Worm (Caenorhabditis elegans) whole organism, dauer: ENCODE results near the gene clec-264.

ENCODE experiments used
- unc-62 ChIP-seq: sonication (generic microtip); optimal IDR thresholded peaks from 2 replicates; lab custom pipeline; 2017; ENCODE audit warnings: missing biosample characterization, missing genetic modification reagents, missing genetic modification characterization

Gene clec-264

DNA sequence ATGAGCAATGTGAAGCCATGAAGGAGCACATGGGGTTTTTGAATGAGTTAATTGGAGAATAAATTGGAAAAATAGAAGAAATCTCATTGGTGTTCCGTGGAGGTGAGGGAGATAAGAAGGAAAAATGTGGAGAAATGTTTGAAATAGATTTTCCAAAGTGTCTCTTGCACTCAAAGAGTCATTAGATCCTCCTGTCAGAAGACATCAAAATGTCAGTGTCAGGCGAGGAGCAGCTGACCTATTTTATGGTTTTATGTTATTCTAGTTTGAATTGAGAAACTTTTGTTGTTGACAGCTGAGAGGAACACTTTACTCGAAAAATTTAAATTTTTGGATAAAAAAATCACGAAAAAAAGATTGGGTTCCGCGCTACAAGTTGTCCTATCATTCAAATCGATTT is at the start of gene clec-264:
Gene clec-264, minus strand, starts transcription at position 122 of the 400 bp plus-strand sequence.
- no peak for TF ChIP-seq unc-62 (GFP tag; lab: Kevin White, UChicago)

DNA sequence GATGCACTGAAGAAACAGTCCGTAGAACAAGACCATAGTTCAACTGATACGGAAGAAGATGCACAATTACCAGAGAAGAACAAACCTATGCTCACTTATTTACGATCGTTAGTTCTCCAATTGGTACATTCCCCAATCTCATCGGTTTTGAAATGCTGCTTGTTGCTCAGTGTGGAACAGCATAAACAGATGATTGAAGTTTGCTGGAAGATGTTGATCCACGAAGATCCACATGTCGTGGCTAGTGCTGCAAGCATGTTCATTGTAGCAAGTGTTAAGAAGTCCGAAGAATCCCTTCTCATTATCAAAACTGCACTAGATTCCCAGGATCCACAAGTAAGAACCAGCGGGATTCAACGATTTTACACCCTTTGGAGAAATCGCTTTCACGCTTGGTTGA is 41.4 kb upstream of the clec-264 start:
- TF ChIP-seq unc-62 (GFP tag; lab: Kevin White, UChicago), result no peak

DNA sequence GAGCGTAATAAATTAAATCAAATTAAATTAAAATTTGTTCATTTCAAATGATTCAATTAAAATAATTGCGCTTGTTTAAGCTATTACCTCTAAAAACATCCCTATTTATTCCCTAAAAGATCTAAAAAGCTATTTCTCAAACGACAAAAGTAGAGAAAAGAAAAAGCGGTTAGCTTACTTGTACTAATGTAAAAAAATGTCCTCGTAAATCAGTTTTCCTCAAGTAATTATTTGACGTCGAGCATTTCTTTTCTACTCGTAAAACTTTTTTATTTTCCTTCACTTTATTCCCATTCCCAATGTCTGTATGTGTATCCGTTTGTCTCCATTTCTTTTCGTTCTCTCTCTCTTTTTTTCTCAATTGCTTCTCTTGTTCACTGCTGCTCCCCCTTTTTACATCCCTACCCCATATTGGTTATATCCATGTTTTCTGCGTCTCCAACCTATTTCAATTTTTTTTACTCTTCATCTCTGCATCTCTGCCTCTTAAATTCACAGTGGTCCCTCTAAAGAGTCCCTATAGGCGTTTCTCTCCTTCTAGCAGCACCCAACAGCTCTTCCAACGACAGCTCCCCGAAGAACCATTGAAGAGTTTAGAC is 28.7 kb upstream of the clec-264 start, which contains the start of gene unc-80:
Gene unc-80, plus strand, starts transcription at position 533 of the 599 bp plus-strand sequence.
- TF ChIP-seq unc-62 (GFP tag; lab: Kevin White, UChicago), result no peak

DNA sequence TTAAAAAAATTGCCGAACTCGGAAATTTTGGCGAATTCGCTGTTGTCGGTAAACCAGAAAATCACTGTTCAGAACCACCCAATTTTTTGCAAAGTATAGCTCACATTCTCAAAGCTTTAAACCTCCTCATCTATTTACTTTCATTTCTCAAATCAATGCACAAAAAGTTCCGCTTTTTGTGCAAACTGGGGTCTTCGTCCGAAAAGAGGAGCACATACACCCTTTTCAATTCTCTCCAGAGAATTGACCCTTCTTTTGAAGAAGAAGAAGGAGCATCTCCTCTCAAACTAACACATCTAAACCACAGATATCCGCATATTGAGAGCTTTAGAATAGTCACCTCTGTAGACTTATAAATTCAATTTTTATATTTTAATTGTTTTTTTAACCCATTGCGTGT is 24.8 kb upstream of the clec-264 start:
- no peak for TF ChIP-seq unc-62 (GFP tag; lab: Kevin White, UChicago)

DNA sequence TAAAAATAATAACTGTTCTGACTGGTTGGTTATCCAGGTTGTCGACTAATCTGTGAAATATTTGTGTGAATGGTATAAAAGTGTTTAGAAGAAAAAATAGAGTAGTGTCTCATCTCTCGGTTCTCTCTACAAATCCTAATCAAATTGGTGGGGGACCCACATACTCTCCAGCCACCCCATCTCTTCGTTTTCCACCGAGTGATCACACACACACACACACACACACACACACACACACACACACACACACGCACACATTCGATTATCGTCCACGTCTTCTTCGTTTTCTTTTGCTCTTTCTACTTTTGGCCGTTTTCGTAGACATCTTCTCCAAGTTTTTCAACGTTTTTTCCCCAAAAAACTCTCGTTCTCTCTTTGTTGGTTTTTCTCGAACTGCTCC is 22.6 kb upstream of the clec-264 start:
- no peak for TF ChIP-seq unc-62 (GFP tag; lab: Kevin White, UChicago)

DNA sequence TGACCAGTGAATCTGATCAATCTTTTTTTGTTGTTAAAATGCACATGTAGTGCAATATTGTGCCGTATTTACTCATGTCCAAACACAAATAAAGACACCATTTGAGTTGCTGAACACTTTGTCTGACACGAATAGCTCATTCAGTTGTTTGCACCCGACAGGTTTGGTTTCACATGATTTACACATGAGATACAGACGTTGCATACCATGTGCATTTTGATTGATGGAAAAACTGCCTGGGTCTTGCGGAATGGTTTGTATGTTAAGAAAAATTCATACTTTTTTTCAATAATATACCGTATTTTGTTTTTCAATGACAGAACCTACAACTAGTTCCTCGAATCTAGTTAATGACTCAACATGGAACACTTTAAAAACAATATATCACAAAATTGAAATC is 20.7 kb upstream of the clec-264 start:
- TF ChIP-seq unc-62 (GFP tag; lab: Kevin White, UChicago), result no peak

DNA sequence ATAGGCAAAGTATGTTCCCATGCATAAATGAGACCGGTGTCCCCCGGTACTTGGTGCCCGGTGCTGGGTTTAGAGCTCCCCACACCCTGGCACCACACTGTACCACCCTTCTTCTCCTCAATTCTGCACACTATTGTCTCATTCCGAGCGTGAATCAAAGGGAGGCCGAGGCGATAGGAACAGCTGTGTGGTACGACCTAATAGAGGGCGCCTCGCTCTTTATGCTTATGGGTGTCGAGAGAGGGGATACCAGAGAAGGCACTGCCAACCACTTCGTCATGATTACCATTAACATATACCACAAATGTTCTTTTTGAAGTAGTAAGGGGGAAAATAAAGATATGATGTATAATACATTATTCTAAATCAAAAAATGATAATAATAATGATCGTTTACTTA is 20.1 kb upstream of the clec-264 start:
- TF ChIP-seq unc-62 (GFP tag; lab: Kevin White, UChicago), result no peak

DNA sequence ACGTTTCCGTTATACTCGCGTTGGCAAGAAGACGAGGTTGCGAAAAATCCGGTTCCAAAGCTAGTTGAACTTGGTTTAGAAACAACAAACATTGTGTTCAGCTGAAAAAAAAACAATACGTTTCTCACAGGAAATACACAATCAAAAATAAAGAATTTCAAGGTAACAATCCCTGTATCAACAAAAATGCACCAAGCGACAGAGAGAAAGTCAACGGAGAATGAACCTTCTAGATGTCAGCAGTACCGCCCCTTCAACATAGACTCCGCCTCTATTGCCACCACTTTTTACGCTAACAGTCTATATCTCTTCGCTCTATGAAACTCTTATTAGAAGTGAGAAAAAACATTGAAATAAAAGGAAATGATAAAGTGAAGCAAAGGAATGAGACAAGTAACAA is 17.8 kb upstream of the clec-264 start, which contains the start of gene F31D4.8:
Gene F31D4.8, minus strand, starts transcription at position 101 of the 400 bp plus-strand sequence.
- TF ChIP-seq unc-62 (GFP tag; lab: Kevin White, UChicago), result no peak

DNA sequence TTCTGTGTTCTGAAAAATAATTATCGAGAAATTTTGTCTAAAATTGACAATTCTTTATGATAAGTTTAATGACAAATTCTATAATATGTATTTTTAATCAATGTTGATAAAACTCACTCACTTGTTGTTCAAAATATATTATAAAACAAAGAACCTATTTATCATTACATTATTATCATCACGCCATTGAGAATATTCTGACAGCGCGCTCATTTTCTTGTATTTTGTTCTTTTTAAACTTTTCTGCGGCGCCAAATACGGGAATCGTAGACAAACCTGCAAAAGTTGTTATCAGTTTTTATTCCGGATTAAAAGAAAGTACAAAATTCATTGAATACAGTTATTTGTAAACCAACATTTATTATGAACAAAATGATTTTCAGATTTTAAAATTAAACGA is 15.9 kb upstream of the clec-264 start:
- no peak for TF ChIP-seq unc-62 (GFP tag; lab: Kevin White, UChicago)

DNA sequence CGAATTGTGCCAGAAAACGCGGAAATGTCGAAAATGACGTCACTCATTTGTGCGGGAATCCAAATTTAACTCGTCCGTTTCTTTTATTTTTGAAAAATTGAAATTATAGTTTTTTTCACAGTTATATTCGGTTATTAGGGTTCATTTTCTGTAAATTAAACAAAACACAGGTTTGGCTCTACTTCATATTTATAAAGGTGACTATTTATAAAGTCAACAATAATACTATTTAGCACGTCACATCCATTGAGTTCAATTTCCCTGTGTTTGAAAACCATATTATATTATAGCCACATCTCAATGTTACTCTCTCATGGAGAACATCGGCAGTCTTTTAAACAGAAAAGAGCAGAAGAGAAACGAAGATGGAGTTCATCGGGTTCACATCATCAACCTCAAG is 12.2 kb upstream of the clec-264 start, which contains the start of gene twk-35:
Gene twk-35, plus strand, starts transcription at position 301 of the 400 bp plus-strand sequence.
- no peak for TF ChIP-seq unc-62 (GFP tag; lab: Kevin White, UChicago)

DNA sequence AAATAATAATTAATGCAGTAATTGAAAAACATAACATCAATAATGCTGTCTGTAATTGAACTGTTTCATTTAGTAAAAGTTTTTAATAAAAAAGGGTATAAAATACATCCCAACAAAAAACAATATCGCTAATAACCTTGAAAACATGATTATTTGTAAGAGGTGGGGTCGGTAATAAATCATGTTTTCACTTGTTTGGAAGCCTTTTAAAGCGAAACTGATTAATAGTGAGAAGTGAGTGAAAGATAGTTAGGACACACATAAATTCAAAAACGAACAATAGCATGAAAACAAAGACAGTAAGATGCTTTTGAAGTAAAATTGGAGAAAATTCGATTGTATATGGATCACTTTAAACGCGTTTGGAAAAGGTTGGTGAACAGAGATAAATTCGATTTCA is 10.6 kb upstream of the clec-264 start, which contains the start of gene try-4:
Gene try-4, minus strand, starts transcription at position 74 of the 400 bp plus-strand sequence.
- no peak for TF ChIP-seq unc-62 (GFP tag; lab: Kevin White, UChicago)

DNA sequence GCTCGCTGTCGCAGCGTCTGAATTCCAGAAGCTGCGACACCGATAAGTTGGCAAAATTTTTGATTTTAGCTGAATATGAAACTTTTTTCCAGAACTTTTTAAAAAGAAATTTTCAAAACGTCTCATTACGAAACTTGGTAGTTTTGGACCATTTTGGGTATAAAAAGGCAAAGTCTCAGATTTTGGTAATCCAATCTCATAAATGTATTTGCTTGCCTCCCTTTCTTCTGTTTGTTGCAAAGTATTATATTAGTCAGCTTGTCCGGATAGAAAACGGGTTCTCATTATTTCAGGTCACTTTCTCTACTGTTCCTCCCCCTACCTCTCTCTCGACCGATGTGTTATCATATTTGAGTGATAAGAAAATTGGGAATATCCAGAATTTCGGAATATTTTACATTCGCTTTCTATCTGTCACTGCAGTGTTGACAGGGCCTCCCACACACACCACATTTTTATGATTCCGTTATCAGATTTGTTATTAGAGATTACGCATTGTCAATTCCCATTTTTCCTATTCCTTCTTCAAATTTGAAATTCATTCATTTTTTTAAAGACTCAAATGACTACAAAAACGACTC is 3.2 kb upstream of the clec-264 start, which contains the start of gene F31D4.5:
Gene F31D4.5, plus strand, starts transcription at position 491 of the 581 bp plus-strand sequence.
- TF ChIP-seq unc-62 (GFP tag; lab: Kevin White, UChicago), result no peak

DNA sequence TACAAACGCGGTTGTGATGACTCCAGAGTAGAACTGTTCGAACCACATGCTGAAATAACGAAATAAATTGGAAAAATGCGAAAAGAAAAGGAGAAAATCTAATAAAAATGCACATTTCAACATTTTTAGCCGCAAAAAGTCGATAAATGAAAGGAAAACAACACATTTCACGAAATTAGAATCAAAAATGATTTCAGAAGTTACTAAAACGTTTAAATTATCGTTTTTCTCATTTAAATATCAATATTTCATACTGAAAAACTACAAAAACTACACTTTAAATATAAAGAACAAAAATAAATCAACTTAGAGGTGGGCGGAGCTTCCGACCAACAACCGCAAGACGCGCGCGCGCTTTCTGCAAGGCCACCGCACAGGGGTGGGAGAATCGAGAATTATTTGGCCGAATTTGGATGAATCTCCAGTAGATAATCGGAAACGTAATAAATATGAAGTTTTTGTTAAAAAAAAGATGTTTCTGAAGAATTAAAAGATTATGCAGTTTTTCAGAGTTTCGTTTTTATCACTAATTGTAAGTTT is 1.4 kb upstream of the clec-264 start, which contains the start of gene ndua-1:
Gene ndua-1, minus strand, starts transcription at position 51 of the 540 bp plus-strand sequence.
- no peak for TF ChIP-seq unc-62 (GFP tag; lab: Kevin White, UChicago)

DNA sequence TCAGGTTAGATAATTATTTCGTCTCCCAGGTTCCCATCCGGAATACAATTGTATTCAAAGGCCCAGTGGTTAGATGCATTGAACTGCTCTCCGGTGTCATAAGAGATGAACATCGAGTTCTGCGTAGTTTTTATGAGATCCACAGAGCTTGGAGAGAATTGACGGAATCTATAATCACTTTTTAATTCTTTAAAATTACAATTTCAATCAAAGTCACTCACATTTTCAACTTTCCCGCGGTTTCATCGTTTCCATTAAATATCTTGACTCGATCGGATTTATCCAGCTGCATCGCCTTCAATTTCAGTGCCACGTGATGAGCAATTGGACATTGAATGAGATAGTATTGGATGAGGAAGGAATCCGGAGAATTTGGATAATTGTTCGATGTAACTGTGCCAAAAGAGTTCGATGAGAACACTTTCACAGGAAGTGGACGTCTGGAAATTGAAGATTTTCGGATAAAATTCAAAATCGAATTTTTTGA is 2.7 kb downstream of the clec-264 start:
- TF ChIP-seq unc-62 (GFP tag; lab: Kevin White, UChicago), result no peak

DNA sequence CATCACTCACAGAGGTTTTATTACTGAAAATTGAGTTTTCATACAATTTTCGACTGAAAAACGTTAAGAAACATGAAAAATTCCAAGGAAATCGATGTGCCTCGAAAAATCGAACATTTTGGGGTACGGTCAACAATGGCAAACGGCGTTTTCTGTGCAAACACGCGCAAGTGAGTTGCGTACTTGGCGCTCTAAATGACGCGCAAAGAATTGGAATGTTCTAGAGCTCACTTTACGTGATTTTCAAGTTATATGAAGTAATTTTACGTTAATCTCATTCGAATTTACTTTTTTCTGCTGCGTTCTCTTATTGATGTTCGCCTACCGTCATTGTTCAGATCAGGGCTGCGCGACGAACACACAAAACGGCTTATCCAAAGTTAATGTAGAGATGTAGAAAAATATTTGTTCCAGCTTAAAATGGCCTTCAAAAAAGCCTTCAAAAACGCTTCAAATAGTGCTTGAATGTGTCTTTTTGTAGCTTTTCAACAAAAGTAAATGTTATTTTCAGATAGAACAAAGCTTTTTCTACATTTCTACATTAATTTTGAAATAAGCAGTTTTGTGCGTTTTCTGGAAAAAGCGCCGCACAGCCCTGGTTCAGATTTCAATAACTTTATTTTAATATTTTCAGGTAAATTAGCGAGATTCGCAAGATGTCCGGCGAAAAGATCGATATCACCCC is 4.8 kb downstream of the clec-264 start, which contains the start of the genes F31D4.2 and fkb-6:
Gene F31D4.2, minus strand, starts transcription at position 23 of the 685 bp plus-strand sequence.
Gene fkb-6, plus strand, starts transcription at position 635 of the 685 bp plus-strand sequence.
- no peak for TF ChIP-seq unc-62 (GFP tag; lab: Kevin White, UChicago)
